Worm (Caenorhabditis elegans) whole organism, L4/young adult: ENCODE results near the gene oac-2.

ENCODE experiments used
- dao-5 ChIP-seq: sonication (generic microtip); optimal IDR thresholded peaks from 2 replicates; lab custom pipeline; 2016; ENCODE audit warnings: missing genotype, missing genetic modification characterization, moderate library complexity, missing compliant biosample characterization
- him-1 ChIP-seq: sonication (generic microtip); optimal IDR thresholded peaks from 2 replicates; lab custom pipeline; 2016; ENCODE audit warnings: missing genotype, missing genetic modification reagents, missing genetic modification characterization, missing compliant biosample characterization

DNA sequence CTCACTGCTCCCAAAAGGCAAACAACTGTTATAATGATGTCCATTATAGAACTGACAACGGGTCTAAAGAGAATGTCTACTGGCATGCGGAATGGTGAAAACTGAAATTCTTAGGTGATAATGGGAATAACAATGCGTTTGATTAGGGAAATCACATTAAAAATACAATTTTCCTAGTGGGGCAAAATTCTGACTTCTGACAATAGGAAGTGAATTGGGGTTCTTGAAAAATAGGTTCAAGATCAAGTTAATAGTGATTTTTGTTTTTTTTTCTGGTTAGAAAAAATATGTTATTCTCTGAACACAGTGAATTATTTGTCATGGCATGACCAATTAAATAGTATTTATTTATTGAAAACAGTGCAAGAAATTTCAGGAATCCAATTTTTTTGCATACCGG, 11.9 kb upstream of the oac-2 start, which contains the start of gene srbc-32:
- TF ChIP-seq him-1 (tag; lab: Kevin White, UChicago) (no peak), dao-5 (tag; lab: Kevin White, UChicago) (no peak)
